Worm (Caenorhabditis elegans): Measurements from ENCODE around the gene W07G4.8.

ce11 chrV:13090130-13090770 is 40.9 kb upstream of the W07G4.8 start, which contains the start of gene C34B4.4:
- no peak for TF ChIP-seq lsy-2 (tag; optimal IDR thresholded peaks at IDR 0.05)
- no peak for TF ChIP-seq lin-32 (GFP tag; optimal IDR thresholded peaks at IDR 0.05)
- TF ChIP-seq ztf-11 (tag; optimal IDR thresholded peaks at IDR 0.05): no peak
- no peak for TF ChIP-seq unc-62 (GFP tag; optimal IDR thresholded peaks at IDR 0.05)
- TF ChIP-seq ces-1 (GFP tag; optimal IDR thresholded peaks at IDR 0.05): no peak
- TF ChIP-seq nhr-2 (tag; optimal IDR thresholded peaks at IDR 0.05): no peak
- no peak for TF ChIP-seq blmp-1 (tag; optimal IDR thresholded peaks at IDR 0.05)
- no peak for TF ChIP-seq lin-13 (tag; optimal IDR thresholded peaks at IDR 0.05)
- TF ChIP-seq unc-39 (tag; optimal IDR thresholded peaks at IDR 0.05): no peak
- no peak for TF ChIP-seq nhr-76 (tag; optimal IDR thresholded peaks at IDR 0.05)
- no peak for TF ChIP-seq mep-1 (tag; optimal IDR thresholded peaks at IDR 0.05)

All from whole organism, mixed stage, embryonic.